Worm (Caenorhabditis elegans) whole organism, midembryonic: Measurements from ENCODE around the gene hmg-11.

Experiments
- T22C8.4 ChIP-seq: fragments of 200-800 bp; sonication (Bioruptor generic); IDR thresholded peaks from 2 replicates; pipeline ENCODE4 v1.3.6; 2022; ENCODE audit warnings: missing genetic modification characterization, missing compliant biosample characterization
- cog-1 ChIP-seq: sonication (generic microtip); optimal IDR thresholded peaks from 2 replicates; lab custom pipeline; 2016; ENCODE audit warnings: missing genetic modification characterization, missing compliant biosample characterization
- flt-1 ChIP-seq: fragments of 200-800 bp; sonication (Bioruptor generic); IDR thresholded peaks from 2 replicates; pipeline ENCODE4 v1.3.6; 2022; ENCODE audit warnings: missing genetic modification characterization, missing compliant biosample characterization
- klf-2 ChIP-seq: fragments of 200-800 bp; sonication (Bioruptor generic); conservative IDR thresholded peaks from 2 replicates; pipeline ENCODE4 v1.3.6; 2022; ENCODE audit warnings: missing genetic modification reagents, missing genetic modification characterization, missing compliant biosample characterization
- med-1 ChIP-seq: sonication (generic microtip); optimal IDR thresholded peaks from 2 replicates; lab custom pipeline; 2017; ENCODE audit warnings: missing genetic modification characterization, mild to moderate bottlenecking, missing compliant biosample characterization, antibody characterized with exemption, missing genetic modification reagents; ENCODE audit not compliant: insufficient read depth
- ref-1 ChIP-seq: fragments of 200-800 bp; sonication (Bioruptor generic); conservative IDR thresholded peaks from 2 replicates; pipeline ENCODE4 v1.3.6; 2022; ENCODE audit warnings: missing genetic modification reagents, missing genetic modification characterization, missing compliant biosample characterization
- tab-1 ChIP-seq: fragments of 200-800 bp; sonication (Bioruptor generic); IDR thresholded peaks from 2 replicates; pipeline ENCODE4 v1.3.6; 2022; ENCODE audit warnings: missing genetic modification characterization, missing compliant biosample characterization
- ztf-23 ChIP-seq: fragments of 200-800 bp; sonication (Bioruptor generic); IDR thresholded peaks from 2 replicates; pipeline ENCODE4 v1.3.6; 2022; ENCODE audit warnings: missing genetic modification reagents, missing genetic modification characterization, missing compliant biosample characterization
- ztf-29 ChIP-seq: fragments of 200-800 bp; sonication (Bioruptor generic); IDR thresholded peaks from 2 replicates; pipeline ENCODE4 v1.3.6; 2022; ENCODE audit warnings: missing genetic modification reagents, missing genetic modification characterization, missing compliant biosample characterization

The hmg-11 gene

DNA sequence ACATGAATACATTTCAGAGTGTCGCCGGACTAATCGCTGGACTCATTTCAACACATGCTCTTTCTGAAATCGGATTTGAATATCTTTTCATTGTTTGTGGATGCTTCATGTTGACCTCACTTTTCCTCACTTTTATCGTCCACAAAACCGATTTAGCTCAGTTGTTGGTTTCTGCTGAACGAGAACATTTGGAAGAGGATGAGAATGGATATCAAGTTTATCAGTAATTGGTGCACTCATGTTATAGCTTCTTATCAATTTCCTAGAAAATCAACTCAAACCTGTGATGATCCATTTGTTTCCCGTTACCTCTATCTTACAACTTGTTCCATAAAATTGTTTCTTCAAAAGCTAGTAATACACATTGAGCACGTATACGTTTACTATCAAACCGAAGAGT, 23.2 kb downstream of the hmg-11 start:
- TF ChIP-seq ref-1 (GFP tag; lab: Robert Waterston, UW), result no peak
- no peak for TF ChIP-seq ztf-23 (GFP tag; lab: Robert Waterston, UW)
- TF ChIP-seq cog-1, result no peak
- TF ChIP-seq klf-2 (GFP tag; lab: Robert Waterston, UW), result no peak
- no peak for TF ChIP-seq T22C8.4 (GFP tag; lab: Robert Waterston, UW)
- TF ChIP-seq flt-1 (GFP tag; lab: Robert Waterston, UW), result no peak
- TF ChIP-seq ztf-29 (GFP tag; lab: Robert Waterston, UW), result no peak
- TF ChIP-seq tab-1, result no peak
- no peak for TF ChIP-seq med-1 (GFP tag; lab: Kevin White, UChicago)

DNA sequence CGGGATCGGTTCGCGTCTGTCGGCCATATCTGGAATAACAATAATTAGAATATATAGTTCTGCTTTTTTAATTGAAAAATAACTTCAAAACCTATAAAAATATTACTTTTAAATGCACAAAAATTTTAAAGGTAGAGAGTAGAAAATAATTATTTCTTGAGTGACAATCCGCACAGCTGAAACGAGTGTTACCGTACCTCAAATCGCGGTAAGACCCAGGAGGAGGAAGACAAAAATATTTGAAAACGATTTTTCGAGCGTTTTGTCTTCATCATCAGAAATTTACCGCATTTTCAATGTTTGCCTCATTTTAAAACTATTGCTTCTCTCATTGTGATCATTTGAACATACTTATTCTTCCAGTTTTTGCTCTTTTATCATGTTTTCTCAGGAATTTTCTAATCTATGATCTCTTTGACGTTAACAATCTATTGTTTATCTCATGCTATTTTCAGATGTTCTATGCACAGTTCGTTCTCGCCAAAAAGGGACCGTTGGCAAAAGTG, 25.4 kb downstream of the hmg-11 start, which contains the start of the genes rpn-5 and scc-1:
Gene rpn-5 (minus strand): TSS at position 162 of the 506 bp plus-strand sequence.
Gene scc-1 (plus strand): TSS at position 456 of the 506 bp plus-strand sequence.
- TF ChIP-seq flt-1 (GFP tag; lab: Robert Waterston, UW) (no peak), ztf-23 (GFP tag; lab: Robert Waterston, UW) (no peak), ztf-29 (GFP tag; lab: Robert Waterston, UW) (no peak), klf-2 (GFP tag; lab: Robert Waterston, UW) (no peak), med-1 (GFP tag; lab: Kevin White, UChicago) (no peak), tab-1 (no peak), ref-1 (GFP tag; lab: Robert Waterston, UW) (no peak), T22C8.4 (GFP tag; lab: Robert Waterston, UW) (no peak), cog-1 (no peak)

DNA sequence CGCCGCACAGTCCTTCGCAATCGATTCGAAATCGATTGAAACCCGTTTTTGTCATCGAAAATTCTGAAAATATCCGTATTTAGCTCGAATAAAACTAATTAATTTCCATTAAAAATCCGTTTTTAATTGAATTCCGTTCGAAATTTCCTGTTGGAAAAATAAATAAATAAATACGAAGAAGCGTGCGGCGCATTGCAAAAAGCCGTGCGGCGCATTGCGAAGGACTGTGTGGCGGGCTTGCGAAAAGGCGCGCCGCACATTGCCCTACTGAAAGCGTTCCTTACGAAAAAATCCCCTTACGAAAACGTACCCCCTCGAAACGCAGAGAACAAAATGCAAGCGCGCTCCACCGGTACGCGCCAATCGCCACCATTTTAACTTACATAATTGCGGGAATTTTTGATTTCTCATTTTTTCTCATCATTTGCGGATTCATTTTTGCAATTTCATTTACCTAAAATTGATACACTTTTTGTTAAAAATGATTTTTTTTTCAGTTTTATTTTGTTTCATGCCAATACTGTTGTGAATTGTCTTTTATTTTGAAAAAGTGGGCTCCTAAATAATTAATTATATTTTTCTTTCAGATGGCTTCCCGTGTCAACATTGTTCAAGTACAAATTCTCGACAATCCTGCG, 28.7 kb downstream of the hmg-11 start, which contains the start of gene unc-85:
Gene unc-85 (plus strand): TSS at position 588 of the 638 bp plus-strand sequence.
- TF ChIP-seq tab-1, result peak; percentile 70; the same call in 1 of the 2 replicates
- peak; percentile 18; the same call in 1 of the 2 replicates for TF ChIP-seq T22C8.4 (GFP tag; lab: Robert Waterston, UW)
- TF ChIP-seq med-1 (GFP tag; lab: Kevin White, UChicago), result peak; percentile 29
- peak; percentile 57; the same call in 1 of the 2 replicates for TF ChIP-seq ref-1 (GFP tag; lab: Robert Waterston, UW)
- peak; percentile 71 for TF ChIP-seq klf-2 (GFP tag; lab: Robert Waterston, UW)
- TF ChIP-seq ztf-23 (GFP tag; lab: Robert Waterston, UW), result peak; percentile 90
- TF ChIP-seq flt-1 (GFP tag; lab: Robert Waterston, UW), result peak; percentile 90
- peak; percentile 84 for TF ChIP-seq ztf-29 (GFP tag; lab: Robert Waterston, UW)
- peak; percentile 30 for TF ChIP-seq cog-1

DNA sequence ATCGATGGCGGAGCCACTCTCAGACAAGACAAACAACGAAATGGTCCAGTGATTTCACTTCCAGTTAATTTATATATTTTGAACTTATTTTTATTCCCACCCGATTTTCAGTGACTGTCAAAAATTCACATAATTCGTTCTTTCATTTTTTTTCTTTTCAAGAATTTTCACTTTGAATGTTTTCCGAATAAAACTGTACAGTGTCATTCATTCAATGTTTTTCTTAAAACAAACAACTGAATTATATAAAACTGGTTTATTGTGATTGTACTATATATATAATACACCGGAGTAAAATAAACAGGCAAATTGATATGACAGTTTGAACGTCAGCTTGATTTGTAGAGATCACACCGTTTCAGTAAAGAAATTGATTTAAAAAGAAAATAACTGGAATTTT, 30.1 kb downstream of the hmg-11 start:
- no peak for TF ChIP-seq ztf-29 (GFP tag; lab: Robert Waterston, UW)
- TF ChIP-seq med-1 (GFP tag; lab: Kevin White, UChicago), result no peak
- no peak for TF ChIP-seq cog-1
- TF ChIP-seq ztf-23 (GFP tag; lab: Robert Waterston, UW), result no peak
- no peak for TF ChIP-seq klf-2 (GFP tag; lab: Robert Waterston, UW)
- no peak for TF ChIP-seq ref-1 (GFP tag; lab: Robert Waterston, UW)
- no peak for TF ChIP-seq tab-1

DNA sequence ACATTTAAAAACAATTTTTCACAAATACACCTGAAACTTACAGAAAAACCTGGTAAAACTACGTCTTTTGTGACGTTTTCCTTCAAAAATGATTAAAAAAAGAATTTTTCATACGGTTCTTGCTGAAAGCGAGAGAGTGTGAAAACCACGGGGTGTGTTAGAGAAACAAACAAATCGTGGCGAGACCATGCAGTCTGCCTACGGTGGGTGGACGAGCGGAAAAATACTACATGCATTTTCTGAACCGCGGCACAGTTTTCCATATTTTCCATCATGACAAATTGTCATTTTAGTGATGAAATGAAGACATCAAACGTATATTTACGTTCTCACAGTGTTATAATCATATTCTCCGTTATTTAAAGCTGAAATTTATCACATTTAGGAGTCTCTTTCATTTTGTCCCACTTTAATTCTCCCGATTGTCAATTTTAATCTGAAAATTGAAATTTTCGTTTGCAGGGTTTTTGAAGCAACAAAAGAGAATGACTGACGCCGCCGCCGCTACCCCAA, 33.5 kb downstream of the hmg-11 start, which contains the start of the genes F10G7.9 and tsn-1:
Gene F10G7.9 (minus strand): TSS at position 127 of the 513 bp plus-strand sequence.
Gene tsn-1 (plus strand): TSS at position 463 of the 513 bp plus-strand sequence.
- TF ChIP-seq flt-1 (GFP tag; lab: Robert Waterston, UW), result no peak
- TF ChIP-seq klf-2 (GFP tag; lab: Robert Waterston, UW), result no peak
- TF ChIP-seq T22C8.4 (GFP tag; lab: Robert Waterston, UW), result no peak
- TF ChIP-seq ztf-23 (GFP tag; lab: Robert Waterston, UW), result no peak
- TF ChIP-seq cog-1, result no peak
- TF ChIP-seq ztf-29 (GFP tag; lab: Robert Waterston, UW), result no peak
- no peak for TF ChIP-seq ref-1 (GFP tag; lab: Robert Waterston, UW)
- no peak for TF ChIP-seq tab-1
- TF ChIP-seq med-1 (GFP tag; lab: Kevin White, UChicago), result no peak

DNA sequence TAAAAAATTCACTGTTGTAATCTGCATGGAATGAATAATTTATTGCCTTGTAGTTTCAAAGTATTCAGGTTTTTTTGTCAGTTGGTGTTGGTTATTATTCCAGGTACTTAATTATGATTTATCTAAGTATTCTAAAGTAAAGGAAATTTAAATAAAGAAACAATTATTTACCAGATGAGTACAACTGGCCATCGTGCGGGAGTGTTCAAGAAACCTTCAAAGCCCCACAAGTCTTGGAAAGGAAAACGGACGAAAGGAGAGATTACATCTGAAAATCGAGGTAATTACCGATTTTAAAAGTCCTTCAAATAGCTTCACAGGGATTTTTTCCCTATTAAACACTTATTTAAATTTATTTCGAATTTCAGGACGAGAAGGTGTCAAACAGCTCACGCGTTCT, 37.2 kb downstream of the hmg-11 start, which contains the start of gene tag-151:
Gene tag-151 (plus strand): TSS at position 158 of the 400 bp plus-strand sequence.
- TF ChIP-seq flt-1 (GFP tag; lab: Robert Waterston, UW), result no peak
- no peak for TF ChIP-seq ztf-29 (GFP tag; lab: Robert Waterston, UW)
- TF ChIP-seq tab-1, result no peak

DNA sequence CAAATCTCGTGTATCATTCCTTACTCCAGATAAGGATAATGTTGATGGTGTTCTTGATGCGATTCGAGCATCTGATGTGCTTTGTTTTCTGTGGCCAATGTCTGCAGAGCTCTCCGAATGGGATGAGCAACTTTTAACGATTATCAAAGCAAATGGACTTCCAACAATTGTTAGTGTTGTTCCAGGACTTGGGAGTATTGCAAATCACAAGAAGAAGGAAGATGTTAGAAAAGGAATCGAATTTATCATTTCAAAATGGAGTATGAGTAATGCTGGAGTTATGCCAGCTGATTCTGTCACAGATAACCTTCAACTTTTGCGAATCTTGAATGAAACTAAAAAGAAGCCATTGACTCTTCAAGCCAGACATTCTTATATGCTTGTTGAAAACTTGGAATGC, 37.9 kb downstream of the hmg-11 start:
- TF ChIP-seq med-1 (GFP tag; lab: Kevin White, UChicago) (no peak), T22C8.4 (GFP tag; lab: Robert Waterston, UW) (no peak), tab-1 (no peak), ztf-29 (GFP tag; lab: Robert Waterston, UW) (no peak), flt-1 (GFP tag; lab: Robert Waterston, UW) (no peak)

DNA sequence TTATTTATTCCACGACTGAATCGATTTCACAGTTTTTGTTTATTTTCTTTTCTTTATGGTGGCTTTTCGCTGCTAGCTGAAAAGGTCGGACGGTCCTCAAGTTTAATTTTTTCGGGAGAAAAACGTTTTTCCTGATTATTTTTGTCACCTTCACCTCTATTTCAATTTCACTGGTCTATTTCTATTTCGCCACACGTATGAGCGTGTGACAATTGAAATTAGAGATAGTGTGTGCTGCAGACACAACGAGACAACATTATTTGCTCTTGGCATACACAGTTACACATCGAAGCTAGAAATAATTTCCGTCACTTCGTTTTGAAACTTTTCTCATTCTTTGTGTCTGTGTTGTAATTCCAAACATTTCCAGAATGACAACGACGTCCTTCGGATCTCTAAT, 42.8 kb downstream of the hmg-11 start, which contains the start of gene F41C3.8:
Gene F41C3.8 (plus strand): TSS at position 371 of the 400 bp plus-strand sequence.
- no peak for TF ChIP-seq T22C8.4 (GFP tag; lab: Robert Waterston, UW)
- TF ChIP-seq ztf-23 (GFP tag; lab: Robert Waterston, UW), result no peak
- TF ChIP-seq klf-2 (GFP tag; lab: Robert Waterston, UW), result no peak
- no peak for TF ChIP-seq cog-1
- TF ChIP-seq ztf-29 (GFP tag; lab: Robert Waterston, UW), result no peak
- TF ChIP-seq med-1 (GFP tag; lab: Kevin White, UChicago), result no peak
- TF ChIP-seq flt-1 (GFP tag; lab: Robert Waterston, UW), result no peak
- no peak for TF ChIP-seq tab-1
